Fruit fly (Drosophila melanogaster) whole organism, embryonic: ENCODE measurements around the gene CG33986.
A peak's percentile ranks its signal among the peaks of the same experiment; 100 is the strongest.

Experiments
- Ada2b ChIP-seq: fragments of 200-800 bp; sonication (Bioruptor generic); IDR thresholded peaks from 2 replicates; pipeline ENCODE4 v1.3.6; 2022; ENCODE audit warnings: missing biosample characterization, missing genetic modification characterization
- BEAF-32 ChIP-seq: fragments of 200-800 bp; sonication (Bioruptor generic); optimal IDR thresholded peaks from 3 replicates; lab custom pipeline; 2017; ENCODE audit warnings: missing biosample characterization, missing genetic modification characterization, mild to moderate bottlenecking, moderate library complexity, missing genetic modification reagents
- Bdp1 ChIP-seq: fragments of 200-800 bp; sonication (Bioruptor generic); optimal IDR thresholded peaks from 3 replicates; lab custom pipeline; 2016; ENCODE audit warnings: missing biosample characterization, missing genetic modification characterization
- CG10543 ChIP-seq: fragments of 200-800 bp; sonication (Bioruptor generic); optimal IDR thresholded peaks from 3 replicates; lab custom pipeline; 2017; ENCODE audit warnings: missing biosample characterization, mild to moderate bottlenecking, missing genetic modification characterization, moderate library complexity
- CG11560 ChIP-seq: fragments of 200-800 bp; sonication (Bioruptor generic); IDR thresholded peaks from 3 replicates; pipeline ENCODE4 v1.3.6; 2022; ENCODE audit warnings: missing biosample characterization, missing genetic modification characterization
- CG11695 ChIP-seq: fragments of 200-800 bp; sonication (Bioruptor generic); IDR thresholded peaks from 3 replicates; pipeline ENCODE4 v1.3.6; 2022; ENCODE audit warnings: missing biosample characterization, missing genetic modification characterization
- CG11723 ChIP-seq: fragments of 200-800 bp; sonication (Bioruptor generic); optimal IDR thresholded peaks from 2 replicates; lab custom pipeline; 2017; ENCODE audit warnings: missing biosample characterization, mild to moderate bottlenecking, missing genetic modification characterization
- CG12071 ChIP-seq: fragments of 200-800 bp; sonication (Bioruptor generic); optimal IDR thresholded peaks from 3 replicates; lab custom pipeline; 2018; ENCODE audit warnings: missing biosample characterization, mild to moderate bottlenecking, missing genetic modification characterization
- CG13424 ChIP-seq: fragments of 200-800 bp; sonication (Bioruptor generic); optimal IDR thresholded peaks from 2 replicates; lab custom pipeline; 2019; ENCODE audit warnings: missing biosample characterization, mild to moderate bottlenecking, missing genetic modification characterization, moderate library complexity
- CG14710 ChIP-seq: fragments of 200-800 bp; sonication (Bioruptor generic); optimal IDR thresholded peaks from 3 replicates; lab custom pipeline; 2019; ENCODE audit warnings: missing biosample characterization, mild to moderate bottlenecking, missing genetic modification characterization, moderate library complexity
- CG17385 ChIP-seq: fragments of 200-800 bp; sonication (Bioruptor generic); optimal IDR thresholded peaks from 3 replicates; lab custom pipeline; 2018; ENCODE audit warnings: missing biosample characterization, mild to moderate bottlenecking, missing genetic modification characterization
- CG17912 ChIP-seq: fragments of 200-800 bp; sonication (Bioruptor generic); optimal IDR thresholded peaks from 2 replicates; lab custom pipeline; 2018; ENCODE audit warnings: missing biosample characterization, mild to moderate bottlenecking, missing genetic modification characterization
- CG2678 ChIP-seq: fragments of 200-800 bp; sonication (Bioruptor generic); optimal IDR thresholded peaks from 3 replicates; lab custom pipeline; 2019; ENCODE audit warnings: missing biosample characterization, mild to moderate bottlenecking, missing genetic modification characterization, moderate library complexity
- CG30403 ChIP-seq: fragments of 200-800 bp; sonication (Bioruptor generic); optimal IDR thresholded peaks from 3 replicates; lab custom pipeline; 2016; ENCODE audit warnings: missing biosample characterization, missing genetic modification characterization
- CG31388 ChIP-seq: fragments of 200-800 bp; sonication (Bioruptor generic); optimal IDR thresholded peaks from 2 replicates; lab custom pipeline; 2016; ENCODE audit warnings: missing biosample characterization, missing genetic modification characterization
- CG32532 ChIP-seq: fragments of 200-800 bp; sonication (Bioruptor generic); IDR thresholded peaks from 2 replicates; pipeline ENCODE4 v1.3.6; 2022; ENCODE audit warnings: missing biosample characterization, missing genetic modification characterization
- CG34376 ChIP-seq: fragments of 200-800 bp; sonication (Bioruptor generic); optimal IDR thresholded peaks from 2 replicates; lab custom pipeline; 2018; ENCODE audit warnings: missing biosample characterization, mild to moderate bottlenecking, missing genetic modification characterization
- CG4424 ChIP-seq: fragments of 200-800 bp; sonication (Bioruptor generic); optimal IDR thresholded peaks from 3 replicates; lab custom pipeline; 2016; ENCODE audit warnings: missing biosample characterization, missing genetic modification characterization
- CG7372 ChIP-seq: fragments of 200-800 bp; sonication (Bioruptor generic); IDR thresholded peaks from 2 replicates; pipeline ENCODE4 v1.3.6; 2022; ENCODE audit warnings: missing biosample characterization, missing genetic modification characterization
- CG7987 ChIP-seq: fragments of 200-800 bp; sonication (Bioruptor generic); optimal IDR thresholded peaks from 2 replicates; lab custom pipeline; 2018; ENCODE audit warnings: missing biosample characterization, mild to moderate bottlenecking, missing genetic modification characterization, moderate library complexity
- CG9797 ChIP-seq: fragments of 200-800 bp; sonication (Bioruptor generic); optimal IDR thresholded peaks from 3 replicates; lab custom pipeline; 2018; ENCODE audit warnings: missing biosample characterization, mild to moderate bottlenecking, missing genetic modification characterization
- CTCF ChIP-seq: fragments of 200-800 bp; sonication (Bioruptor generic); optimal IDR thresholded peaks from 2 replicates; lab custom pipeline; 2017; ENCODE audit warnings: missing biosample characterization, mild to moderate bottlenecking, missing genetic modification characterization, moderate library complexity
- Dip3 ChIP-seq: fragments of 200-800 bp; sonication (Bioruptor generic); optimal IDR thresholded peaks from 3 replicates; lab custom pipeline; 2016; ENCODE audit warnings: missing biosample characterization, missing genetic modification characterization
- Ets65A ChIP-seq: fragments of 200-800 bp; sonication (Bioruptor generic); peaks from one replicate; lab custom pipeline; 2016; ENCODE audit warnings: missing biosample characterization, missing genetic modification characterization
- HLH54F ChIP-seq: fragments of 200-800 bp; sonication (Bioruptor generic); optimal IDR thresholded peaks from 3 replicates; lab custom pipeline; 2016; ENCODE audit warnings: missing biosample characterization, missing genetic modification characterization
- Hand ChIP-seq: fragments of 200-800 bp; sonication (Bioruptor generic); optimal IDR thresholded peaks from 2 replicates; lab custom pipeline; 2017; ENCODE audit warnings: mild to moderate bottlenecking, missing biosample characterization, missing genetic modification reagents, missing genetic modification characterization
- Hey ChIP-seq: fragments of 200-800 bp; sonication (Bioruptor generic); optimal IDR thresholded peaks from 3 replicates; lab custom pipeline; 2018; ENCODE audit warnings: missing biosample characterization, mild to moderate bottlenecking, missing genetic modification characterization
- HmgZ ChIP-seq: fragments of 200-800 bp; sonication (Bioruptor generic); optimal IDR thresholded peaks from 2 replicates; lab custom pipeline; 2018; ENCODE audit warnings: missing biosample characterization, mild to moderate bottlenecking, missing genetic modification characterization
- Hr51 ChIP-seq, 2 experiments: fragments of 200-800 bp; sonication (Bioruptor generic); optimal IDR thresholded peaks; 2 replicates in 1 of 2; 3 replicates in 1 of 2; lab custom pipeline; 2016 to 2018; ENCODE audit warnings: missing biosample characterization in 2 of 2, missing genetic modification characterization in 2 of 2, mild to moderate bottlenecking in 1 of 2, moderate library complexity in 1 of 2
- Mad ChIP-seq: fragments of 200-800 bp; sonication (Bioruptor generic); optimal IDR thresholded peaks from 2 replicates; lab custom pipeline; 2016; ENCODE audit warnings: missing biosample characterization, missing genetic modification characterization
- Nf-YA ChIP-seq: fragments of 200-800 bp; sonication (Bioruptor generic); IDR thresholded peaks from 2 replicates; pipeline ENCODE4 v1.3.6; 2022; ENCODE audit warnings: missing biosample characterization, missing genetic modification characterization
- Pdp1 ChIP-seq, 2 experiments: fragments of 200-800 bp; sonication (Bioruptor generic); optimal IDR thresholded peaks; 3 replicates each; lab custom pipeline; 2016; ENCODE audit warnings: missing biosample characterization in 2 of 2, missing genetic modification characterization in 2 of 2, mild to moderate bottlenecking in 1 of 2, moderate library complexity in 1 of 2
- Rfx ChIP-seq: fragments of 200-800 bp; sonication (Bioruptor generic); IDR thresholded peaks from 2 replicates; pipeline ENCODE4 v1.3.6; 2022; ENCODE audit warnings: missing biosample characterization, missing genetic modification characterization
- Sin3A ChIP-seq: fragments of >200 bp; optimal IDR thresholded peaks from 2 replicates; lab custom pipeline; 2018
- aop ChIP-seq: fragments of 200-800 bp; sonication (Bioruptor generic); IDR thresholded peaks from 2 replicates; pipeline ENCODE4 v1.3.6; 2022; ENCODE audit warnings: missing biosample characterization, missing genetic modification characterization
- bbx ChIP-seq: fragments of 200-800 bp; sonication (Bioruptor generic); IDR thresholded peaks from 2 replicates; pipeline ENCODE4 v1.3.6; 2022; ENCODE audit warnings: missing biosample characterization, missing genetic modification characterization; ENCODE audit not compliant: partially characterized antibody
- bowl ChIP-seq: fragments of 200-800 bp; sonication (Bioruptor generic); IDR thresholded peaks from 2 replicates; pipeline ENCODE4 v1.3.6; 2022; ENCODE audit warnings: missing biosample characterization, missing genetic modification characterization
- disco-r ChIP-seq: fragments of 200-800 bp; sonication (Bioruptor generic); optimal IDR thresholded peaks from 2 replicates; lab custom pipeline; 2016; ENCODE audit warnings: missing biosample characterization, missing genetic modification characterization
- eve ChIP-seq, 2 experiments: fragments of >200 bp; optimal IDR thresholded peaks; 2 replicates each; lab custom pipeline; 2017; ENCODE audit warnings: missing biosample characterization in 2 of 2, missing genetic modification characterization in 2 of 2
- exex ChIP-seq: fragments of 200-800 bp; sonication (Bioruptor generic); optimal IDR thresholded peaks from 4 replicates; lab custom pipeline; 2018; ENCODE audit warnings: missing biosample characterization, mild to moderate bottlenecking, missing genetic modification characterization, moderate library complexity
- fd3F ChIP-seq: fragments of 200-800 bp; sonication (Bioruptor generic); optimal IDR thresholded peaks from 2 replicates; lab custom pipeline; 2018; ENCODE audit warnings: missing biosample characterization, mild to moderate bottlenecking, missing genetic modification characterization, moderate library complexity
- gcm ChIP-seq: fragments of 200-800 bp; sonication (Bioruptor generic); optimal IDR thresholded peaks from 2 replicates; lab custom pipeline; 2019; ENCODE audit warnings: missing biosample characterization, mild to moderate bottlenecking, missing genetic modification characterization, moderate library complexity
- kay ChIP-seq: fragments of 200-800 bp; sonication (Bioruptor generic); optimal IDR thresholded peaks from 2 replicates; lab custom pipeline; 2016; ENCODE audit warnings: missing biosample characterization, missing genetic modification characterization
- nerfin-1 ChIP-seq: fragments of 200-800 bp; sonication (Bioruptor generic); optimal IDR thresholded peaks from 3 replicates; lab custom pipeline; 2019; ENCODE audit warnings: missing biosample characterization, mild to moderate bottlenecking, missing genetic modification characterization, moderate library complexity
- org-1 ChIP-seq: fragments of 200-800 bp; sonication (Bioruptor generic); optimal IDR thresholded peaks from 2 replicates; lab custom pipeline; 2017; ENCODE audit warnings: missing biosample characterization, missing genetic modification characterization
- peb ChIP-seq: fragments of 200-800 bp; sonication (Bioruptor generic); IDR thresholded peaks from 2 replicates; pipeline ENCODE4 v1.3.6; 2022; ENCODE audit warnings: missing biosample characterization, missing genetic modification characterization
- pho ChIP-seq: fragments of 200-800 bp; sonication (Bioruptor generic); optimal IDR thresholded peaks from 2 replicates; lab custom pipeline; 2016; ENCODE audit warnings: missing biosample characterization, missing genetic modification characterization
- ranshi ChIP-seq: fragments of 200-800 bp; sonication (Bioruptor generic); IDR thresholded peaks from 2 replicates; pipeline ENCODE4 v1.3.6; 2022; ENCODE audit warnings: missing biosample characterization, missing genetic modification characterization
- sisA ChIP-seq: fragments of 200-800 bp; sonication (Bioruptor generic); IDR thresholded peaks from 2 replicates; pipeline ENCODE4 v1.3.6; 2022; ENCODE audit warnings: missing biosample characterization, missing genetic modification characterization
- stwl ChIP-seq: fragments of 200-800 bp; sonication (Bioruptor generic); optimal IDR thresholded peaks from 3 replicates; lab custom pipeline; 2018; ENCODE audit warnings: missing biosample characterization, mild to moderate bottlenecking, missing genetic modification characterization, moderate library complexity

CG33986 gene

dm6 chr3L:15563058-15563850 lies 38.2 kb upstream of the CG33986 start, which contains the start of the genes CG7739 and SCCRO (continued):
- TF ChIP-seq sisA (GFP tag; lab: Robert Waterston, UW) (peak; percentile 47; the same call in 1 of the 2 replicates), bbx (GFP tag; lab: Robert Waterston, UW) (peak; percentile 50; the same call in 1 of the 2 replicates), exex (tag; lab: Kevin White, UChicago) (peak; percentile 25), stwl (tag; lab: Kevin White, UChicago) (peak; percentile 33), CTCF (GFP tag; lab: Kevin White, UChicago) (no peak), CG34376 (GFP tag; lab: Kevin White, UChicago) (peak; percentile 3), Dip3 (GFP tag; lab: Kevin White, UChicago) (peak; percentile 30), HLH54F (GFP tag; lab: Kevin White, UChicago) (no peak), disco-r (no peak), CG32532 (GFP tag; lab: Robert Waterston, UW) (peak; percentile 87), Sin3A (lab: Kevin White, UChicago) (peak; percentile 66), CG30403 (peak; percentile 71), Nf-YA (GFP tag; lab: Robert Waterston, UW) (no peak), eve (GFP tag; optimal IDR thresholded peaks at IDR 0.05; lab: Kevin White, UChicago) (no peak), Mad (GFP tag; lab: Kevin White, UChicago) (peak; percentile 42), gcm (GFP tag; lab: Kevin White, UChicago) (peak; percentile 10), aop (GFP tag; lab: Robert Waterston, UW) (no peak), Ets65A (GFP tag; lab: Kevin White, UChicago) (peak; percentile 92), CG31388 (GFP tag; lab: Kevin White, UChicago) (no peak), org-1 (GFP tag; lab: Kevin White, UChicago) (no peak), CG7987 (no peak), BEAF-32 (GFP tag; lab: Kevin White, UChicago) (peak; percentile 67), CG17385 (peak; percentile 42), CG11723 (GFP tag; lab: Kevin White, UChicago) (no peak), CG13424 (peak; percentile 66), CG11695 (GFP tag; lab: Robert Waterston, UW) (peak; percentile 75), CG7372 (GFP tag; lab: Robert Waterston, UW) (peak; percentile 61), fd3F (GFP tag; lab: Kevin White, UChicago) (peak; percentile 59), Hr51 (GFP tag; optimal IDR thresholded peaks at IDR 0.05; lab: Kevin White, UChicago) (peak; percentile 43 to 67), nerfin-1 (peak; percentile 5), CG2678 (peak; percentile 74), CG14710 (tag; lab: Kevin White, UChicago) (peak; percentile 74), ranshi (GFP tag; lab: Robert Waterston, UW) (peak; percentile 73; the same call in 1 of the 2 replicates), bowl (GFP tag; lab: Robert Waterston, UW) (no peak), CG10543 (GFP tag; lab: Kevin White, UChicago) (peak; percentile 50), CG17912 (peak; percentile 28), CG9797 (peak; percentile 49), CG11560 (tag; lab: Robert Waterston, UW) (no peak; the same call in 2 of the 3 replicates), HmgZ (peak; percentile 20), pho (peak; percentile 25), CG4424 (GFP tag; lab: Kevin White, UChicago) (peak; percentile 54), Hand (peak; percentile 4), Pdp1 (GFP tag; optimal IDR thresholded peaks at IDR 0.05; lab: Kevin White, UChicago) (peak in 1 of 2 experiments; percentile 3), Hey (tag; lab: Kevin White, UChicago) (no peak), Rfx (GFP tag; lab: Robert Waterston, UW) (peak; percentile 77), CG12071 (GFP tag; lab: Kevin White, UChicago) (no peak), peb (GFP tag; lab: Robert Waterston, UW) (no peak), kay (GFP tag; lab: Kevin White, UChicago) (peak; percentile 61), Bdp1 (GFP tag; lab: Kevin White, UChicago) (peak; percentile 35), Ada2b (peak; percentile 69)
